Fruit fly (Drosophila melanogaster) whole organism, embryonic: Measurements from ENCODE around the gene CG33946.
A peak's percentile ranks its signal among the peaks of the same experiment; 100 is the strongest.

ENCODE experiments used
- Atf-2 ChIP-seq: fragments of 200-800 bp; sonication (Bioruptor generic); optimal IDR thresholded peaks from 2 replicates; lab custom pipeline; 2016; ENCODE audit warnings: missing biosample characterization, missing genetic modification characterization
- Blimp-1 ChIP-seq: fragments of 200-800 bp; sonication (Bioruptor generic); optimal IDR thresholded peaks from 3 replicates; lab custom pipeline; 2018; ENCODE audit warnings: missing biosample characterization, missing genetic modification characterization, mild to moderate bottlenecking, moderate library complexity, missing genetic modification reagents
- CG10147 ChIP-seq: fragments of 200-800 bp; sonication (Bioruptor generic); optimal IDR thresholded peaks from 2 replicates; lab custom pipeline; 2019; ENCODE audit warnings: missing biosample characterization, mild to moderate bottlenecking, missing genetic modification characterization, moderate library complexity
- CG10274 ChIP-seq: fragments of 200-800 bp; sonication (Bioruptor generic); optimal IDR thresholded peaks from 3 replicates; lab custom pipeline; 2017; ENCODE audit warnings: missing biosample characterization, mild to moderate bottlenecking, missing genetic modification characterization
- CG10366 ChIP-seq: fragments of 200-800 bp; sonication (Bioruptor generic); IDR thresholded peaks from 2 replicates; pipeline ENCODE4 v1.3.6; 2022; ENCODE audit warnings: missing biosample characterization, missing genetic modification characterization
- CG11695 ChIP-seq: fragments of 200-800 bp; sonication (Bioruptor generic); IDR thresholded peaks from 3 replicates; pipeline ENCODE4 v1.3.6; 2022; ENCODE audit warnings: missing biosample characterization, missing genetic modification characterization
- CG13624 ChIP-seq: fragments of 200-800 bp; sonication (Bioruptor generic); optimal IDR thresholded peaks from 2 replicates; lab custom pipeline; 2016; ENCODE audit warnings: missing biosample characterization, missing genetic modification characterization
- CG15073 ChIP-seq: fragments of 200-800 bp; sonication (Bioruptor generic); optimal IDR thresholded peaks from 2 replicates; lab custom pipeline; 2016; ENCODE audit warnings: missing biosample characterization, missing genetic modification characterization
- CG2199 ChIP-seq: fragments of 200-800 bp; sonication (Bioruptor generic); IDR thresholded peaks from 3 replicates; pipeline ENCODE4 v1.3.6; 2022; ENCODE audit warnings: missing biosample characterization, missing genetic modification characterization
- CG31365 ChIP-seq: fragments of 200-800 bp; sonication (Bioruptor generic); optimal IDR thresholded peaks from 2 replicates; lab custom pipeline; 2018; ENCODE audit warnings: missing biosample characterization, mild to moderate bottlenecking, missing genetic modification characterization
- CG4854 ChIP-seq: fragments of 200-800 bp; sonication (Bioruptor generic); optimal IDR thresholded peaks from 2 replicates; lab custom pipeline; 2016; ENCODE audit warnings: missing biosample characterization, missing genetic modification characterization, inconsistent platforms
- CG6272 ChIP-seq: fragments of 200-800 bp; sonication (Bioruptor generic); IDR thresholded peaks from 2 replicates; pipeline ENCODE4 v1.3.6; 2022; ENCODE audit warnings: missing biosample characterization, missing genetic modification characterization
- CG7357 ChIP-seq: fragments of 200-800 bp; sonication (Bioruptor generic); IDR thresholded peaks from 3 replicates; pipeline ENCODE4 v1.3.6; 2022; ENCODE audit warnings: missing biosample characterization, missing genetic modification characterization
- CG7372 ChIP-seq: fragments of 200-800 bp; sonication (Bioruptor generic); IDR thresholded peaks from 2 replicates; pipeline ENCODE4 v1.3.6; 2022; ENCODE audit warnings: missing biosample characterization, missing genetic modification characterization
- CG7786 ChIP-seq: fragments of 200-800 bp; sonication (Bioruptor generic); optimal IDR thresholded peaks from 2 replicates; lab custom pipeline; 2016; ENCODE audit warnings: missing biosample characterization, missing genetic modification characterization
- CG8924 ChIP-seq: fragments of 200-800 bp; optimal IDR thresholded peaks from 3 replicates; lab custom pipeline; 2019; ENCODE audit warnings: missing biosample characterization, mild to moderate bottlenecking, missing genetic modification characterization, moderate library complexity
- Dfd ChIP-seq, 2 experiments: fragments of >200 bp; optimal IDR thresholded peaks; 2 replicates each; lab custom pipeline; 2017; ENCODE audit warnings: missing biosample characterization in 2 of 2, missing genetic modification characterization in 2 of 2
- Drgx ChIP-seq: fragments of 200-800 bp; sonication (Bioruptor generic); IDR thresholded peaks from 2 replicates; pipeline ENCODE4 v1.3.6; 2022; ENCODE audit warnings: missing biosample characterization, missing genetic modification characterization
- Ets97D ChIP-seq: fragments of 200-800 bp; sonication (Bioruptor generic); optimal IDR thresholded peaks from 3 replicates; lab custom pipeline; 2016; ENCODE audit warnings: missing biosample characterization, missing genetic modification characterization
- H2.0 ChIP-seq: fragments of 200-800 bp; sonication (Bioruptor generic); IDR thresholded peaks from 2 replicates; pipeline ENCODE4 v1.3.6; 2022; ENCODE audit warnings: missing biosample characterization, missing genetic modification characterization
- Lpt ChIP-seq: fragments of >200 bp; optimal IDR thresholded peaks from 2 replicates; lab custom pipeline; 2018; ENCODE audit warnings: missing biosample characterization, missing genetic modification characterization
- Myb ChIP-seq: fragments of 200-800 bp; sonication (Bioruptor generic); optimal IDR thresholded peaks from 2 replicates; lab custom pipeline; 2016; ENCODE audit warnings: missing biosample characterization, missing genetic modification characterization
- NFAT ChIP-seq: fragments of 200-800 bp; sonication (Bioruptor generic); IDR thresholded peaks from 2 replicates; pipeline ENCODE4 v1.3.6; 2022; ENCODE audit warnings: missing biosample characterization, missing genetic modification characterization
- Nf-YB ChIP-seq: fragments of 200-800 bp; sonication (Bioruptor generic); optimal IDR thresholded peaks from 3 replicates; lab custom pipeline; 2019; ENCODE audit warnings: missing biosample characterization, mild to moderate bottlenecking, missing genetic modification characterization, moderate library complexity
- Nf-YC ChIP-seq: fragments of 200-800 bp; optimal IDR thresholded peaks from 3 replicates; lab custom pipeline; 2019; ENCODE audit warnings: missing biosample characterization, mild to moderate bottlenecking, missing genetic modification characterization, moderate library complexity
- Oaz ChIP-seq: fragments of 200-800 bp; sonication (Bioruptor generic); IDR thresholded peaks from 2 replicates; pipeline ENCODE4 v1.3.6; 2022; ENCODE audit warnings: missing biosample characterization, missing genetic modification characterization
- Rx ChIP-seq: fragments of 200-800 bp; sonication (Bioruptor generic); IDR thresholded peaks from 2 replicates; pipeline ENCODE4 v1.3.6; 2022; ENCODE audit warnings: missing biosample characterization, missing genetic modification characterization
- Scr ChIP-seq: fragments of 200-800 bp; sonication (Bioruptor generic); IDR thresholded peaks from 2 replicates; pipeline ENCODE4 v1.3.6; 2022; ENCODE audit warnings: missing biosample characterization, missing genetic modification characterization; ENCODE audit not compliant: partially characterized antibody
- Sry-β ChIP-seq: fragments of 200-800 bp; sonication (Bioruptor generic); optimal IDR thresholded peaks from 2 replicates; lab custom pipeline; 2018; ENCODE audit warnings: missing biosample characterization, mild to moderate bottlenecking, missing genetic modification characterization, moderate library complexity
- Tbp ChIP-seq: fragments of >200 bp; optimal IDR thresholded peaks from 2 replicates; lab custom pipeline; 2018; ENCODE audit warnings: missing biosample characterization, missing genetic modification characterization
- cg ChIP-seq: fragments of 200-800 bp; sonication (Bioruptor generic); optimal IDR thresholded peaks from 3 replicates; lab custom pipeline; 2019; ENCODE audit warnings: missing biosample characterization, mild to moderate bottlenecking, missing genetic modification characterization, moderate library complexity
- ci ChIP-seq: fragments of 200-800 bp; sonication (Bioruptor generic); IDR thresholded peaks from 3 replicates; pipeline ENCODE4 v1.3.6; 2022; ENCODE audit warnings: missing biosample characterization, missing genetic modification characterization
- dpn ChIP-seq, 2 experiments: fragments of 200-800 bp; sonication (Bioruptor generic); optimal IDR thresholded peaks; 3 replicates each; lab custom pipeline; 2016; ENCODE audit warnings: missing biosample characterization in 2 of 2, missing genetic modification characterization in 2 of 2
- gce ChIP-seq: fragments of 200-800 bp; sonication (Bioruptor generic); IDR thresholded peaks from 3 replicates; pipeline ENCODE4 v1.3.6; 2022; ENCODE audit warnings: missing biosample characterization, missing genetic modification characterization
- gcm ChIP-seq: fragments of 200-800 bp; sonication (Bioruptor generic); optimal IDR thresholded peaks from 2 replicates; lab custom pipeline; 2019; ENCODE audit warnings: missing biosample characterization, mild to moderate bottlenecking, missing genetic modification characterization, moderate library complexity
- kay ChIP-seq: fragments of 200-800 bp; sonication (Bioruptor generic); optimal IDR thresholded peaks from 2 replicates; lab custom pipeline; 2016; ENCODE audit warnings: missing biosample characterization, missing genetic modification characterization
- nau ChIP-seq: fragments of 200-800 bp; sonication (Bioruptor generic); optimal IDR thresholded peaks from 3 replicates; lab custom pipeline; 2017; ENCODE audit warnings: missing biosample characterization, mild to moderate bottlenecking, missing genetic modification characterization, missing genetic modification reagents
- nom ChIP-seq: fragments of 200-800 bp; sonication (Bioruptor generic); optimal IDR thresholded peaks from 2 replicates; lab custom pipeline; 2017; ENCODE audit warnings: missing biosample characterization, missing genetic modification characterization, mild to moderate bottlenecking, moderate library complexity, missing genetic modification reagents
- odd ChIP-seq: fragments of 200-800 bp; sonication (Bioruptor generic); optimal IDR thresholded peaks from 2 replicates; lab custom pipeline; 2017; ENCODE audit warnings: missing biosample characterization, mild to moderate bottlenecking, missing genetic modification characterization
- pan ChIP-seq, 4 experiments: fragments of >200 bp in 3 of 4; fragments of 200-800 bp in 1 of 4; sonication (Bioruptor generic) in 1 of 4; optimal IDR thresholded peaks in 3 of 4; IDR thresholded peaks in 1 of 4; 2 replicates each; pipeline versions ENCODE4 v1.3.6 to Lab custom; 2017 to 2022; ENCODE audit warnings: missing biosample characterization in 2 of 4, missing genetic modification characterization in 2 of 4, mixed read lengths in 1 of 4
- pb ChIP-seq: fragments of 200-800 bp; sonication (Bioruptor generic); optimal IDR thresholded peaks from 3 replicates; lab custom pipeline; 2016; ENCODE audit warnings: missing biosample characterization, missing genetic modification characterization
- sens ChIP-seq: fragments of 200-800 bp; sonication (Bioruptor generic); peaks from one replicate; lab custom pipeline; 2016; ENCODE audit warnings: missing biosample characterization, missing genetic modification characterization
- slou ChIP-seq: fragments of 200-800 bp; sonication (Bioruptor generic); optimal IDR thresholded peaks from 3 replicates; lab custom pipeline; 2016; ENCODE audit warnings: missing biosample characterization, missing genetic modification characterization
- sug ChIP-seq: fragments of 200-800 bp; optimal IDR thresholded peaks from 2 replicates; lab custom pipeline; 2019; ENCODE audit warnings: missing biosample characterization, mild to moderate bottlenecking, missing genetic modification characterization, moderate library complexity
- tio ChIP-seq: fragments of 200-800 bp; sonication (Bioruptor generic); optimal IDR thresholded peaks from 2 replicates; lab custom pipeline; 2017; ENCODE audit warnings: missing biosample characterization, missing genetic modification characterization, inconsistent platforms
- trem ChIP-seq: fragments of 200-800 bp; optimal IDR thresholded peaks from 3 replicates; lab custom pipeline; 2019; ENCODE audit warnings: missing biosample characterization, mild to moderate bottlenecking, missing genetic modification characterization, moderate library complexity
- zf30C ChIP-seq: fragments of 200-800 bp; sonication (Bioruptor generic); optimal IDR thresholded peaks from 3 replicates; lab custom pipeline; 2018; ENCODE audit warnings: missing biosample characterization, mild to moderate bottlenecking, missing genetic modification characterization
- zfh1 ChIP-seq: fragments of 200-800 bp; sonication (Bioruptor generic); IDR thresholded peaks from 3 replicates; pipeline ENCODE4 v1.3.6; 2022; ENCODE audit warnings: missing biosample characterization, missing genetic modification characterization

CG33946 gene

dm6 chr3L:6188995-6189927, 31.1 kb upstream of the CG33946 start, which contains the start of the genes D19A and CG7386 (continued):
- TF ChIP-seq nom (GFP tag; lab: Kevin White, UChicago) (peak; percentile 24), Nf-YC (tag; lab: Kevin White, UChicago) (peak; percentile 63), Myb (GFP tag; lab: Kevin White, UChicago) (peak; percentile 22), Tbp (GFP tag; lab: Kevin White, UChicago) (no peak), pb (peak; percentile 46), trem (tag; lab: Kevin White, UChicago) (peak; percentile 36), CG10366 (GFP tag; lab: Robert Waterston, UW) (peak; percentile 56), nau (no peak), H2.0 (GFP tag; lab: Robert Waterston, UW) (peak; percentile 59), CG10274 (GFP tag; lab: Kevin White, UChicago) (peak; percentile 41), CG13624 (GFP tag; lab: Kevin White, UChicago) (peak; percentile 66), ci (GFP tag; lab: Robert Waterston, UW) (peak; percentile 75), Oaz (GFP tag; lab: Robert Waterston, UW) (peak; percentile 48; the same call in 1 of the 2 replicates), Scr (GFP tag; lab: Robert Waterston, UW) (no peak), cg (GFP tag; lab: Kevin White, UChicago) (peak; percentile 24), gce (GFP tag; lab: Robert Waterston, UW) (0 out of 3 replicates have a peak, but pooled peaks have one; percentile 25), gcm (GFP tag; lab: Kevin White, UChicago) (peak; percentile 24), Blimp-1 (GFP tag; lab: Kevin White, UChicago) (peak; percentile 48), zf30C (GFP tag; lab: Kevin White, UChicago) (peak; percentile 87), Ets97D (GFP tag; lab: Kevin White, UChicago) (peak; percentile 57), NFAT (GFP tag; lab: Robert Waterston, UW) (peak; percentile 75), CG11695 (GFP tag; lab: Robert Waterston, UW) (peak; percentile 52; the same call in 1 of the 3 replicates), pan (optimal IDR thresholded peaks at IDR 0.05; lab: Kevin White, UChicago) (no peak), pan (GFP tag; optimal IDR thresholded peaks at IDR 0.05 in 1 of 2, IDR thresholded peaks at IDR 0.05 in 1 of 2) (peak in 1 of 2 experiments; percentile 78), Sry-β (GFP tag; lab: Kevin White, UChicago) (no peak), CG7357 (GFP tag; lab: Robert Waterston, UW) (no peak), CG7372 (GFP tag; lab: Robert Waterston, UW) (peak; percentile 32; the same call in 1 of the 2 replicates), CG6272 (GFP tag; lab: Robert Waterston, UW) (peak; percentile 57; the same call in 1 of the 2 replicates), Atf-2 (peak; percentile 41), zfh1 (peak; percentile 72), CG4854 (GFP tag; lab: Kevin White, UChicago) (no peak), Nf-YB (GFP tag; lab: Kevin White, UChicago) (peak; percentile 29), kay (GFP tag; lab: Kevin White, UChicago) (peak; percentile 5), CG7786 (GFP tag; lab: Kevin White, UChicago) (peak; percentile 56), CG8924 (tag; lab: Kevin White, UChicago) (peak; percentile 69), CG2199 (GFP tag; lab: Robert Waterston, UW) (0 out of 3 replicates have a peak, but pooled peaks have one; percentile 17), CG15073 (GFP tag; lab: Kevin White, UChicago) (no peak), Dfd (GFP tag; optimal IDR thresholded peaks at IDR 0.05; lab: Kevin White, UChicago) (no peak), sug (peak; percentile 25), Lpt (GFP tag; lab: Kevin White, UChicago) (no peak), sens (GFP tag; lab: Kevin White, UChicago) (peak; percentile 83), odd (GFP tag; lab: Kevin White, UChicago) (no peak), Rx (GFP tag; lab: Robert Waterston, UW) (peak; percentile 44; the same call in 1 of the 2 replicates), dpn (GFP tag; optimal IDR thresholded peaks at IDR 0.05; lab: Kevin White, UChicago) (peak; percentile 33 to 62), CG10147 (GFP tag; lab: Kevin White, UChicago) (peak; percentile 45), Drgx (GFP tag; lab: Robert Waterston, UW) (peak; percentile 55), slou (GFP tag; lab: Kevin White, UChicago) (peak; percentile 28), CG31365 (no peak), tio (no peak)
